Fruit fly (Drosophila melanogaster) whole organism, adult: ENCODE data around the gene CG44142.

Experiments
- CG11617 ChIP-seq: fragments of 200-800 bp; sonication (Bioruptor generic); optimal IDR thresholded peaks from 2 replicates; lab custom pipeline; 2017; ENCODE audit warnings: mild to moderate bottlenecking, missing biosample characterization, missing genetic modification reagents, missing genetic modification characterization
- CG12768 ChIP-seq: fragments of 200-800 bp; sonication (Bioruptor generic); optimal IDR thresholded peaks from 2 replicates; lab custom pipeline; 2017; ENCODE audit warnings: missing biosample characterization, missing genetic modification characterization, mild to moderate bottlenecking, moderate library complexity, missing genetic modification reagents
- CG14711 ChIP-seq: fragments of 200-800 bp; sonication (Bioruptor generic); optimal IDR thresholded peaks from 2 replicates; lab custom pipeline; 2018; ENCODE audit warnings: missing biosample characterization, mild to moderate bottlenecking, missing genetic modification characterization, moderate library complexity
- CG1620 ChIP-seq: fragments of 200-800 bp; sonication (Bioruptor generic); optimal IDR thresholded peaks from 2 replicates; lab custom pipeline; 2016; ENCODE audit warnings: missing biosample characterization, missing genetic modification characterization
- CG33017 ChIP-seq: fragments of 200-800 bp; sonication (Bioruptor generic); optimal IDR thresholded peaks from 2 replicates; lab custom pipeline; 2018; ENCODE audit warnings: missing biosample characterization, mild to moderate bottlenecking, missing genetic modification characterization, moderate library complexity
- CG5204 ChIP-seq: fragments of 200-800 bp; sonication (Bioruptor generic); optimal IDR thresholded peaks from 2 replicates; lab custom pipeline; 2016; ENCODE audit warnings: missing biosample characterization, missing genetic modification characterization
- CG7045 ChIP-seq: fragments of 200-800 bp; sonication (Bioruptor generic); optimal IDR thresholded peaks from 2 replicates; lab custom pipeline; 2017; ENCODE audit warnings: missing biosample characterization, mild to moderate bottlenecking, missing genetic modification characterization
- CG7101 ChIP-seq: fragments of 200-800 bp; sonication (Bioruptor generic); optimal IDR thresholded peaks from 2 replicates; lab custom pipeline; 2018; ENCODE audit warnings: missing biosample characterization, mild to moderate bottlenecking, missing genetic modification characterization, moderate library complexity
- Clk ChIP-seq: fragments of 200-800 bp; sonication (Bioruptor generic); optimal IDR thresholded peaks from 2 replicates; lab custom pipeline; 2017; ENCODE audit warnings: missing biosample characterization, missing genetic modification characterization
- Crg-1 ChIP-seq: fragments of 200-800 bp; sonication (Bioruptor generic); optimal IDR thresholded peaks from 2 replicates; lab custom pipeline; 2016; ENCODE audit warnings: missing biosample characterization, missing genetic modification characterization
- Hr96 ChIP-seq: fragments of 200-800 bp; sonication (Bioruptor generic); optimal IDR thresholded peaks from 2 replicates; lab custom pipeline; 2016; ENCODE audit warnings: missing biosample characterization, missing genetic modification characterization
- Mnt ChIP-seq: fragments of 200-800 bp; sonication (Bioruptor generic); optimal IDR thresholded peaks from 2 replicates; lab custom pipeline; 2016; ENCODE audit warnings: missing biosample characterization, mild to moderate bottlenecking, missing genetic modification characterization
- bab1 ChIP-seq: fragments of 200-800 bp; sonication (Bioruptor generic); optimal IDR thresholded peaks from 3 replicates; lab custom pipeline; 2019; ENCODE audit warnings: missing biosample characterization, mild to moderate bottlenecking, missing genetic modification characterization, moderate library complexity
- cic ChIP-seq: fragments of 200-800 bp; sonication (Bioruptor generic); optimal IDR thresholded peaks from 2 replicates; lab custom pipeline; 2017; ENCODE audit warnings: missing biosample characterization, mild to moderate bottlenecking, missing genetic modification characterization, moderate library complexity
- cnc ChIP-seq, 2 experiments: fragments of >200 bp; optimal IDR thresholded peaks; 2 replicates each; lab custom pipeline; 2017
- kay ChIP-seq: fragments of 200-800 bp; sonication (Bioruptor generic); peaks from one replicate; lab custom pipeline; 2016; ENCODE audit warnings: missing biosample characterization, missing genetic modification characterization, borderline replicate concordance
- ovo ChIP-seq: fragments of 200-800 bp; sonication (Bioruptor generic); optimal IDR thresholded peaks from 2 replicates; lab custom pipeline; 2016; ENCODE audit warnings: missing biosample characterization, missing genetic modification characterization
- pad ChIP-seq: fragments of 200-800 bp; sonication (Bioruptor generic); optimal IDR thresholded peaks from 3 replicates; lab custom pipeline; 2017; ENCODE audit warnings: missing biosample characterization, missing genetic modification characterization, mild to moderate bottlenecking, moderate library complexity, missing genetic modification reagents
- tj ChIP-seq: fragments of 200-800 bp; sonication (Bioruptor generic); optimal IDR thresholded peaks from 3 replicates; lab custom pipeline; 2017; ENCODE audit warnings: missing biosample characterization, mild to moderate bottlenecking, missing genetic modification characterization, moderate library complexity
- toe ChIP-seq: fragments of 200-800 bp; sonication (Bioruptor generic); optimal IDR thresholded peaks from 2 replicates; lab custom pipeline; 2016; ENCODE audit warnings: missing biosample characterization, missing genetic modification characterization

CG44142 gene

DNA sequence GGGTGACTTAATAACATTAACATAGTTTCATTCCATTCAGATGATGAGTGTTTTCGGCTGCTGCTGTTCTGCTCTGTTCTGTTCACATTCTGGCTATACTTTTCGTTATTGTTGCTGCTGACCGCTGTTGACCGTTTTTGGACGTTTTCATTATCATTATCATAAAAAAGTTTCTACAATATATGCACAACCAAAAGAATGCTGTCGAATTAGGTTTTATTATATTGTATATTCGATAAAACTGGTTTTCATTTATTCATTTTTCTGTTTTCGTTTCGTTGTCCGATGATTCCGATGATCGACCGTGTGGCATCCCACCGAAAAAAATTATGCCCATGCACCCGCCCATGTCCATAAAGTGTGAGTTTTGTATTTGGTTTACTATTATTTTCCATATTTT, 20.0 kb upstream of the CG44142 start:
- TF ChIP-seq CG33017 (tag; lab: Kevin White, UChicago), result no peak
- no peak for TF ChIP-seq Hr96 (GFP tag; lab: Kevin White, UChicago)
- TF ChIP-seq cnc (optimal IDR thresholded peaks at IDR 0.05; lab: Kevin White, UChicago), result no peak
- TF ChIP-seq CG14711 (tag; lab: Kevin White, UChicago), result no peak
- TF ChIP-seq kay (GFP tag; lab: Kevin White, UChicago), result no peak
- no peak for TF ChIP-seq CG1620
- no peak for TF ChIP-seq pad (GFP tag; lab: Kevin White, UChicago)
- TF ChIP-seq ovo (GFP tag; lab: Kevin White, UChicago), result no peak
- no peak for TF ChIP-seq CG7045 (GFP tag; lab: Kevin White, UChicago)
- TF ChIP-seq tj (GFP tag; lab: Kevin White, UChicago), result no peak
- no peak for TF ChIP-seq CG7101 (tag; lab: Kevin White, UChicago)
- TF ChIP-seq Clk, result no peak
- TF ChIP-seq toe (GFP tag; lab: Kevin White, UChicago), result no peak
- no peak for TF ChIP-seq cic
- no peak for TF ChIP-seq Mnt (GFP tag; lab: Kevin White, UChicago)
- no peak for TF ChIP-seq CG11617 (GFP tag; lab: Kevin White, UChicago)
- TF ChIP-seq bab1 (GFP tag; lab: Kevin White, UChicago), result no peak
- no peak for TF ChIP-seq CG12768 (GFP tag; lab: Kevin White, UChicago)
- TF ChIP-seq CG5204 (GFP tag; lab: Kevin White, UChicago), result no peak

DNA sequence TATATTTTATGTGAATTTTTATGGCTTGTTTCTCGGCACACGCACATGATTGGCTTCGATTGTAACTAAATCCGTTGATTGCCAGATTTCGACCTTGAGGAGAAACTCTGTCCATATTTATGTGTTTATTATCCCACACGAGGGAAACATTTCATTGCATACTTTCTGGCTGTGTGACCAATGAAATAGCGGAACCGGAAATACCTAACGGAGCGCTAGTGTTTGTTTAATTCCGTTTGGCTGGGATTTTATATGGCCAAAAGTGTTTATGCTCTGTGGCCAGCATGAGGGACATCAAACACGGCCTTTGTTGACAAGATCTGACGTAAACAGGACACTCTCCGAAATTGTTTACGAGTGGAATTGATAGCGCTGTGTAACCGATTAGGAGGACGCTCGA, 6.9 kb upstream of the CG44142 start:
- TF ChIP-seq CG33017 (tag; lab: Kevin White, UChicago), result no peak
- no peak for TF ChIP-seq Mnt (GFP tag; lab: Kevin White, UChicago)
- no peak for TF ChIP-seq Hr96 (GFP tag; lab: Kevin White, UChicago)

dm6 chr3R:13319170-13319569, 6.2 kb upstream of the CG44142 start, which contains the start of gene CG45080:
Gene CG45080 (minus strand): TSS chr3R:13319270.
- TF ChIP-seq tj (GFP tag; lab: Kevin White, UChicago), result no peak
- TF ChIP-seq toe (GFP tag; lab: Kevin White, UChicago), result no peak
- TF ChIP-seq CG5204 (GFP tag; lab: Kevin White, UChicago), result no peak
- TF ChIP-seq CG12768 (GFP tag; lab: Kevin White, UChicago), result no peak
- TF ChIP-seq cic, result no peak
- TF ChIP-seq cnc (optimal IDR thresholded peaks at IDR 0.05; lab: Kevin White, UChicago), result no peak
- TF ChIP-seq CG33017 (tag; lab: Kevin White, UChicago), result no peak
- no peak for TF ChIP-seq kay (GFP tag; lab: Kevin White, UChicago)
- TF ChIP-seq bab1 (GFP tag; lab: Kevin White, UChicago), result no peak
- no peak for TF ChIP-seq CG7101 (tag; lab: Kevin White, UChicago)
- TF ChIP-seq CG1620, result no peak
- TF ChIP-seq Mnt (GFP tag; lab: Kevin White, UChicago), result no peak
- TF ChIP-seq CG14711 (tag; lab: Kevin White, UChicago), result no peak
- no peak for TF ChIP-seq ovo (GFP tag; lab: Kevin White, UChicago)

DNA sequence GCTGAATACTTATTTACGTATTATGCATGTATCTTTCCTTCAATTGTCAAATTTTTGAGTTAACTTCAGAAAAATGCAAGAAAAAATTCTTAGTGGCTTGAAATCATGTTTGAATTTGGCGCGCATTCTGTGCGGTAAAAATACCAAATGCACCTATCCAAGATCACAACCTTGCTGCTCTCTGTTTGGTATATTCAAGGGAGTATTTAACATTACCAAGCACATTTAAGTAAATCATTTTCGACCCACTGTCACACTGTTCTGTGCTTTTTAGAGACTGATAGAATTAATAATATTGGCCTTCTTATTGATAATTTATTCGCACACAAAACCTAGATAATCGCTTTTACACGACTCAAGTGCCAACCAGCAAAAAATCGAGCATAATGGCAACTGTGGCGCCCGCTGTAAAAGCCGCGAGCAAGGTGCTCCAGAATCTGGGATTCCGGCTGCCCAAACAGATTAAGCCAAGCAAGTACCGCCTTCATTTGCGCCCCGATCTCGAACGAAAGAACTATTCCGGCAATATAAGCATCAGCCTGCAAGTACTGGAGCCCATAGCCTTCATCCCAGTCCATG, 3.8 kb downstream of the CG44142 start:
- peak; percentile 42 to 66 for TF ChIP-seq cnc (optimal IDR thresholded peaks at IDR 0.05; lab: Kevin White, UChicago)
- peak; percentile 54 for TF ChIP-seq bab1 (GFP tag; lab: Kevin White, UChicago)
- no peak for TF ChIP-seq CG14711 (tag; lab: Kevin White, UChicago)
- peak; percentile 68 for TF ChIP-seq tj (GFP tag; lab: Kevin White, UChicago)

dm6 chr3R:13306595-13306994, 6.4 kb downstream of the CG44142 start:
- TF ChIP-seq cic (no peak), cnc (optimal IDR thresholded peaks at IDR 0.05; lab: Kevin White, UChicago) (no peak), pad (GFP tag; lab: Kevin White, UChicago) (no peak), CG5204 (GFP tag; lab: Kevin White, UChicago) (no peak), bab1 (GFP tag; lab: Kevin White, UChicago) (no peak)

DNA sequence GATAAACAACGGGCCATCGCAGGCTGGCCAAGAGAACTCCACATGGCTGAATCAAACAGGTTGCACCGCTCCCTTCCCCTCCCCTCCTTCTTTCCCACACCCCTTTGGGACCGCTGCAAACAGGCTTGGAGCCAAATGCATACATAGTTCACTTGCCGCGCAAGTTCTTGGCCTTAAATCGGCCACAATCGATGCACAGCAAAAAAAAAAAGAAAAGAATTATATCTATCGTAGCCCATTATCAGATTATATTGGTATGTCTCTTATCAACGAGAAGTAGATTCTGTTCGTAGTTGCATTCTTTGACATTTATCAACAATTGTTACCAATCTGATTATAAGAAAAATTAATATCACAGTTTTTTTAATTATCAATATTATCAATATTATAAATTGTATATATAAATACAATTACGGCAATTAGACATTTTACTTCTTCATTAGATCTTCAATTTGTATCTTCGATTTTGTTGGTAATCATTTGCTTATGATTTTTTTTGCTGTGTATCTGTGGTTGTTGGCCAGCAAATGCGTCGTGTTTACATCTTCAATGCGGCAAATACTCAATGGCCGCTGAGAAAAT, 7.6 kb downstream of the CG44142 start:
- TF ChIP-seq cic (no peak), bab1 (GFP tag; lab: Kevin White, UChicago) (no peak), CG14711 (tag; lab: Kevin White, UChicago) (no peak), Hr96 (GFP tag; lab: Kevin White, UChicago) (no peak), CG5204 (GFP tag; lab: Kevin White, UChicago) (no peak), CG12768 (GFP tag; lab: Kevin White, UChicago) (no peak), Crg-1 (GFP tag; lab: Kevin White, UChicago) (no peak)

dm6 chr3R:13304512-13305069, 8.4 kb downstream of the CG44142 start:
- peak; percentile 88 for TF ChIP-seq pad (GFP tag; lab: Kevin White, UChicago)
- TF ChIP-seq bab1 (GFP tag; lab: Kevin White, UChicago), result peak; percentile 37
- TF ChIP-seq CG11617 (GFP tag; lab: Kevin White, UChicago), result no peak
